Fruit fly (Drosophila melanogaster): ENCODE data around the gene CG46394.

CG46394 gene

dm6 chr3L:11648410-11648809 lies 48.2 kb downstream of the CG46394 start, which contains the start of the genes RIOK1 and Polr3H (continued):
- TF ChIP-seq CG9727 (GFP tag; optimal IDR thresholded peaks at IDR 0.05): peak; percentile 33
- TF ChIP-seq zfh1 (GFP tag; IDR thresholded peaks at IDR 0.05): peak; percentile 48; the same call in 2 of the 3 replicates
- TF ChIP-seq lov (optimal IDR thresholded peaks at IDR 0.05): no peak
- TF ChIP-seq lov (GFP tag; IDR thresholded peaks at IDR 0.05): no peak
- TF ChIP-seq dpn (GFP tag; optimal IDR thresholded peaks at IDR 0.05): peak; percentile 80 to 83
- TF ChIP-seq cwo (GFP tag; optimal IDR thresholded peaks at IDR 0.05): peak; percentile 82
- TF ChIP-seq CG2875 (GFP tag; optimal IDR thresholded peaks at IDR 0.05): peak; percentile 5
- TF ChIP-seq CG12744 (GFP tag; optimal IDR thresholded peaks at IDR 0.05): no peak
- TF ChIP-seq CG9797 (GFP tag; optimal IDR thresholded peaks at IDR 0.05): peak; percentile 82
- peak; percentile 88 for TF ChIP-seq row (GFP tag; IDR thresholded peaks at IDR 0.05)
- TF ChIP-seq inv (GFP tag; IDR thresholded peaks at IDR 0.05; ENCODE audit: partially characterized antibody): no peak
- TF ChIP-seq CG12071 (GFP tag; optimal IDR thresholded peaks at IDR 0.05): no peak
- peak; percentile 46 for TF ChIP-seq slp2 (GFP tag; optimal IDR thresholded peaks at IDR 0.05)
- peak; percentile 62 for TF ChIP-seq Sry-δ (GFP tag; optimal IDR thresholded peaks at IDR 0.05)
- peak; percentile 40; the same call in 1 of the 2 replicates for TF ChIP-seq NFAT (GFP tag; IDR thresholded peaks at IDR 0.05)
- peak; percentile 74 for TF ChIP-seq HmgZ (tag; optimal IDR thresholded peaks at IDR 0.05)
- TF ChIP-seq zfh2 (GFP tag; optimal IDR thresholded peaks at IDR 0.05): peak; percentile 66
- TF ChIP-seq CG11085 (GFP tag; IDR thresholded peaks at IDR 0.05): no peak
- no peak for TF ChIP-seq Mrtf (GFP tag; IDR thresholded peaks at IDR 0.05)
- TF ChIP-seq CG32532 (GFP tag; IDR thresholded peaks at IDR 0.05): peak; percentile 78
- TF ChIP-seq tup (GFP tag; optimal IDR thresholded peaks at IDR 0.05): peak; percentile 4
- TF ChIP-seq CG3163 (GFP tag; optimal IDR thresholded peaks at IDR 0.05): no peak
- peak; percentile 67; the same call in 1 of the 2 replicates for TF ChIP-seq Xrp1 (GFP tag; IDR thresholded peaks at IDR 0.05)
- TF ChIP-seq CG13123 (GFP tag; optimal IDR thresholded peaks at IDR 0.05): peak; percentile 65
- TF ChIP-seq CG14441 (GFP tag; IDR thresholded peaks at IDR 0.05): 0 out of 2 replicates have a peak, but pooled peaks have one; percentile 69
- TF ChIP-seq Doc2 (GFP tag; IDR thresholded peaks at IDR 0.05): no peak
- peak; percentile 46 for TF ChIP-seq dmrt11E (tag; optimal IDR thresholded peaks at IDR 0.05)
- TF ChIP-seq CG4617 (GFP tag; optimal IDR thresholded peaks at IDR 0.05; ENCODE audit: borderline replicate concordance): peak; percentile 68
- peak; percentile 75 for TF ChIP-seq Camta (GFP tag; optimal IDR thresholded peaks at IDR 0.05)
- TF ChIP-seq CG11456 (GFP tag; IDR thresholded peaks at IDR 0.05): peak; percentile 55; the same call in 1 of the 3 replicates
- no peak for TF ChIP-seq Nf-YC (tag; optimal IDR thresholded peaks at IDR 0.05)
- TF ChIP-seq Dip3 (GFP tag; optimal IDR thresholded peaks at IDR 0.05): peak; percentile 79
- peak; percentile 97 for TF ChIP-seq Med (GFP tag)
- TF ChIP-seq CG17186 (GFP tag; optimal IDR thresholded peaks at IDR 0.05): peak; percentile 43
- peak; percentile 48 for TF ChIP-seq E2f1 (GFP tag; IDR thresholded peaks at IDR 0.05)
- TF ChIP-seq CG31441 (GFP tag; IDR thresholded peaks at IDR 0.05): no peak
- TF ChIP-seq CG3847 (GFP tag; IDR thresholded peaks at IDR 0.05): no peak; the same call in 1 of the 2 replicates
- TF ChIP-seq CG33557 (GFP tag; optimal IDR thresholded peaks at IDR 0.05): peak; percentile 23
- TF ChIP-seq caup (GFP tag; optimal IDR thresholded peaks at IDR 0.05; ENCODE audit: severe bottlenecking): no peak
- 0 out of 3 replicates have a peak, but pooled peaks have one; percentile 20 for TF ChIP-seq CG2199 (GFP tag; IDR thresholded peaks at IDR 0.05)
- no peak for TF ChIP-seq Eip74EF (GFP tag; optimal IDR thresholded peaks at IDR 0.05)
- no peak for TF ChIP-seq D19B (GFP tag; optimal IDR thresholded peaks at IDR 0.05)
- TF ChIP-seq CG6791 (GFP tag; IDR thresholded peaks at IDR 0.05; ENCODE audit: partially characterized antibody): no peak
- no peak for TF ChIP-seq CG6654 (GFP tag; optimal IDR thresholded peaks at IDR 0.05)
- TF ChIP-seq Dek (tag; optimal IDR thresholded peaks at IDR 0.05): no peak
- TF ChIP-seq D19A (tag; optimal IDR thresholded peaks at IDR 0.05): no peak
- TF ChIP-seq CG11695 (GFP tag; IDR thresholded peaks at IDR 0.05): peak; percentile 59; the same call in 1 of the 3 replicates
- TF ChIP-seq CG18619 (GFP tag; optimal IDR thresholded peaks at IDR 0.05): peak; percentile 27
- TF ChIP-seq B-H1 (GFP tag; IDR thresholded peaks at IDR 0.05): no peak; the same call in 2 of the 3 replicates
- peak; percentile 88 for TF ChIP-seq Ets65A (GFP tag)
- no peak for TF ChIP-seq CG7839 (tag; optimal IDR thresholded peaks at IDR 0.05)

All from whole organism, embryonic.